Fruit fly (Drosophila melanogaster): Measurements from ENCODE around the gene CG15249.

The CG15249 gene

dm6 chrX:9897599-9897998, 1.8 kb downstream of the CG15249 start:
- no peak for TF ChIP-seq CG31627 (GFP tag; optimal IDR thresholded peaks at IDR 0.05)
- no peak for TF ChIP-seq ss (GFP tag; optimal IDR thresholded peaks at IDR 0.05)
- no peak for TF ChIP-seq CG10669 (GFP tag; optimal IDR thresholded peaks at IDR 0.05)
- TF ChIP-seq CG11762 (GFP tag; optimal IDR thresholded peaks at IDR 0.05; ENCODE audit: insufficient read depth) = no peak
- TF ChIP-seq CG10631 (GFP tag; optimal IDR thresholded peaks at IDR 0.05) = no peak
- no peak for TF ChIP-seq Blimp-1 (GFP tag; optimal IDR thresholded peaks at IDR 0.05)
- no peak for TF ChIP-seq Hr39 (GFP tag; optimal IDR thresholded peaks at IDR 0.05)
- no peak for TF ChIP-seq CG1621 (tag; optimal IDR thresholded peaks at IDR 0.05)
- no peak for TF ChIP-seq achi (GFP tag; optimal IDR thresholded peaks at IDR 0.05)
- no peak for TF ChIP-seq CG11294 (GFP tag; IDR thresholded peaks at IDR 0.05)
- TF ChIP-seq CG11902 (GFP tag; optimal IDR thresholded peaks at IDR 0.05) = no peak
- TF ChIP-seq CG9139 (GFP tag; optimal IDR thresholded peaks at IDR 0.05) = no peak

DNA sequence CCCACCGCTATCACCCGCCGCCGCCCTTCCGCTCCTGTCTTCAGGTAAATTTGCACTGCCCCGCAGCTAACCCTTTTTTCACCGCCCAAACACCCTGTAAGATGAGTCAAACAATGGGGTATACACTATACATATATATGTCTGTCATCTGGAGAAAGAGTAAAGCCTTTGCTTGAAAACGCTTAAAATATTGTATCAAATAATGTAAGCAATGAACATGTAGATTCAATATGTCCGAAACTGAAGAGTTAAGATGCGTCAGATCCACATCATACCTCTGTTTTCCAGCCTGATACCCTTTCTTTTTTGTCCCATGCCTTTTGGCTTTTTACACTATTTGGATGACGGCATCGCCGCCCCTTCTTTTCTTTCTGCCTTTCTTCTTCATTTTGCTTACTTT, 6.6 kb downstream of the CG15249 start:
- TF ChIP-seq Eip93F (GFP tag; optimal IDR thresholded peaks at IDR 0.05) = no peak
- no peak for TF ChIP-seq Ets96B (tag; optimal IDR thresholded peaks at IDR 0.05)
- no peak for TF ChIP-seq fd85E (GFP tag; optimal IDR thresholded peaks at IDR 0.05)
- TF ChIP-seq achi (GFP tag; optimal IDR thresholded peaks at IDR 0.05) = peak; percentile 41
- no peak for TF ChIP-seq CG1621 (tag; optimal IDR thresholded peaks at IDR 0.05)
- TF ChIP-seq CG32006 (GFP tag; optimal IDR thresholded peaks at IDR 0.05) = peak; percentile 37
- TF ChIP-seq CG8119 (GFP tag; IDR thresholded peaks at IDR 0.05) = 0 out of 3 replicates have a peak, but pooled peaks have one; percentile 17
- peak; percentile 58 for TF ChIP-seq CG3919 (GFP tag; optimal IDR thresholded peaks at IDR 0.05)
- TF ChIP-seq CG31627 (GFP tag; optimal IDR thresholded peaks at IDR 0.05) = peak; percentile 79
- no peak for TF ChIP-seq CG9139 (GFP tag; optimal IDR thresholded peaks at IDR 0.05)
- peak; percentile 69 for TF ChIP-seq Smox (GFP tag; optimal IDR thresholded peaks at IDR 0.05)
- TF ChIP-seq fkh (GFP tag; optimal IDR thresholded peaks at IDR 0.05) = no peak
- peak; percentile 65 for TF ChIP-seq Ets21C (GFP tag; optimal IDR thresholded peaks at IDR 0.05)
- no peak for TF ChIP-seq Gug (GFP tag; IDR thresholded peaks at IDR 0.05)
- peak; percentile 39 for TF ChIP-seq Sox15 (GFP tag; optimal IDR thresholded peaks at IDR 0.05)
- no peak for TF ChIP-seq Lpt (GFP tag; optimal IDR thresholded peaks at IDR 0.05)
- peak; percentile 65; the same call in 2 of the 3 replicates for TF ChIP-seq CG6163 (GFP tag; IDR thresholded peaks at IDR 0.05)
- TF ChIP-seq CG8319 (GFP tag; optimal IDR thresholded peaks at IDR 0.05) = peak; percentile 35
- TF ChIP-seq Hr4 (GFP tag; optimal IDR thresholded peaks at IDR 0.05) = peak; percentile 42
- TF ChIP-seq Hr39 (GFP tag; optimal IDR thresholded peaks at IDR 0.05) = peak; percentile 80
- peak; percentile 27; the same call in 1 of the 2 replicates for TF ChIP-seq CG15336 (GFP tag; IDR thresholded peaks at IDR 0.05)
- TF ChIP-seq lz (GFP tag; optimal IDR thresholded peaks at IDR 0.05) = peak; percentile 72
- TF ChIP-seq CG6854 (GFP tag; optimal IDR thresholded peaks at IDR 0.05) = no peak
- no peak for TF ChIP-seq CG10669 (GFP tag; optimal IDR thresholded peaks at IDR 0.05)
- peak; percentile 76 for TF ChIP-seq Sox102F (GFP tag; optimal IDR thresholded peaks at IDR 0.05)
- TF ChIP-seq Sox14 (GFP tag; optimal IDR thresholded peaks at IDR 0.05) = peak; percentile 53
- no peak for TF ChIP-seq CG6808 (GFP tag; optimal IDR thresholded peaks at IDR 0.05)
- TF ChIP-seq topi (GFP tag; optimal IDR thresholded peaks at IDR 0.05) = peak; percentile 69
- peak; percentile 48 for TF ChIP-seq OdsH (GFP tag; optimal IDR thresholded peaks at IDR 0.05)
- TF ChIP-seq CG10631 (GFP tag; optimal IDR thresholded peaks at IDR 0.05) = peak; percentile 12
- peak; percentile 6 for TF ChIP-seq net (GFP tag; optimal IDR thresholded peaks at IDR 0.05)
- TF ChIP-seq CG6276 (GFP tag; optimal IDR thresholded peaks at IDR 0.05) = no peak
- TF ChIP-seq svp (GFP tag) = peak; percentile 77
- no peak for TF ChIP-seq Hr38 (GFP tag; optimal IDR thresholded peaks at IDR 0.05)
- TF ChIP-seq spab (GFP tag; optimal IDR thresholded peaks at IDR 0.05) = no peak
- TF ChIP-seq dac (GFP tag; optimal IDR thresholded peaks at IDR 0.05) = no peak
- TF ChIP-seq vri (GFP tag; optimal IDR thresholded peaks at IDR 0.05) = peak; percentile 54
- peak; percentile 71 for TF ChIP-seq esn (GFP tag; optimal IDR thresholded peaks at IDR 0.05)
- peak; percentile 10 for TF ChIP-seq Blimp-1 (GFP tag; optimal IDR thresholded peaks at IDR 0.05)
- TF ChIP-seq pdm3 (GFP tag; optimal IDR thresholded peaks at IDR 0.05) = peak; percentile 59
- no peak for TF ChIP-seq dsx (GFP tag; optimal IDR thresholded peaks at IDR 0.05; ENCODE audit: poor library complexity, severe bottlenecking)
- no peak for TF ChIP-seq CG4318 (GFP tag; optimal IDR thresholded peaks at IDR 0.05)
- peak; percentile 14 for TF ChIP-seq CG11762 (GFP tag; optimal IDR thresholded peaks at IDR 0.05; ENCODE audit: insufficient read depth)
- TF ChIP-seq Eip75B (GFP tag; optimal IDR thresholded peaks at IDR 0.05) = peak; percentile 40
- TF ChIP-seq cyc (GFP tag; optimal IDR thresholded peaks at IDR 0.05) = peak; percentile 75
- no peak for TF ChIP-seq salr (GFP tag; optimal IDR thresholded peaks at IDR 0.05)

Measured in whole organism, prepupa.